Worm (Caenorhabditis elegans): Measurements from ENCODE around the gene F53B7.4.

- TF ChIP-seq snpc-4 (tag; optimal IDR thresholded peaks at IDR 0.05) (no peak), elt-3 (tag; optimal IDR thresholded peaks at IDR 0.05) (no peak), elt-2 (tag; optimal IDR thresholded peaks at IDR 0.05) (no peak)
These were observed 27.2 kb downstream of the F53B7.4 start for ce11 chrV:10975091-10975490.
